Worm (Caenorhabditis elegans) whole organism, mixed stage, embryonic: Measurements from ENCODE around the gene K07H8.8.

Source experiments
- M03D4.4 ChIP-seq: sonication (generic microtip); optimal IDR thresholded peaks from 2 replicates; lab custom pipeline; 2017; ENCODE audit warnings: mild to moderate bottlenecking, missing genetic modification characterization, missing compliant biosample characterization
- blmp-1 ChIP-seq: fragments of 150-350 bp; optimal IDR thresholded peaks from 2 replicates; lab custom pipeline; 2014; ENCODE audit warnings: missing biosample characterization, missing genetic modification characterization
- ceh-43 ChIP-seq: fragments of 200-800 bp; sonication (Bioruptor generic); optimal IDR thresholded peaks from 2 replicates; lab custom pipeline; 2018; ENCODE audit warnings: mild to moderate bottlenecking, missing genetic modification characterization, moderate library complexity, missing compliant biosample characterization
- ces-1 ChIP-seq: fragments of 150-350 bp; optimal IDR thresholded peaks from 2 replicates; lab custom pipeline; 2014; ENCODE audit warnings: missing biosample characterization, missing genetic modification reagents, missing genetic modification characterization
- nhr-12 ChIP-seq: fragments of 150-350 bp; optimal IDR thresholded peaks from 2 replicates; lab custom pipeline; 2014; ENCODE audit warnings: missing biosample characterization, missing genetic modification characterization
- nhr-237 ChIP-seq: fragments of 150-350 bp; optimal IDR thresholded peaks from 2 replicates; lab custom pipeline; 2014; ENCODE audit warnings: missing biosample characterization, missing genetic modification characterization
- snpc-4 ChIP-seq: fragments of 150-350 bp; optimal IDR thresholded peaks from 2 replicates; lab custom pipeline; 2014; ENCODE audit warnings: missing biosample characterization, missing genetic modification characterization
- unc-120 ChIP-seq: sonication (generic microtip); optimal IDR thresholded peaks from 2 replicates; lab custom pipeline; 2017; ENCODE audit warnings: missing genetic modification characterization, missing compliant biosample characterization; ENCODE audit not compliant: poor library complexity, severe bottlenecking
- unc-39 ChIP-seq: fragments of 150-350 bp; optimal IDR thresholded peaks from 2 replicates; lab custom pipeline; 2014; ENCODE audit warnings: missing biosample characterization, missing genetic modification characterization
- unc-62 ChIP-seq: fragments of 150-350 bp; optimal IDR thresholded peaks from 2 replicates; lab custom pipeline; 2014; ENCODE audit warnings: missing biosample characterization, missing genetic modification reagents, missing genetic modification characterization

DNA sequence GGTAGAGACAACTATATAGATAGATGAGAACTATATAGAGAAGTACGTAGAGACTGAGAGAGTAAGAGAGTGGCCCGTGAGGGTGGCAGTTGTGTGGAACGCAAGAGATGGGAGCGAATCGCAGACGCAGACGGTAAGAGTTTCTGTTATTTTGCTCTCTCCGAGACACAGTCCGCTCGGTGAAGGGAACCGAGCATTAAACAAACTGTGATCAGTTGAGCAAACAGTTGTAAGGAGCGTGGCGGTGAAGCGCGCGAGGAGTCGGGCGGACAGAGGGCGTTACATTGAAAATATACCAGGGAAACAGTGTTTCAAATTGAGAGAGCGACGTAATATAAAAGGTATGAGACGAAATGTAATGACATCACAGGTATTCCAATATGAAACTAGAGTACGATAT, 38.7 kb downstream of the K07H8.8 start:
- no peak for TF ChIP-seq nhr-237 (tag; lab: Kevin White, UChicago)
- TF ChIP-seq unc-62, result peak; percentile 14
- TF ChIP-seq ceh-43 (GFP tag; lab: Kevin White, UChicago), result no peak
- TF ChIP-seq unc-120 (tag; lab: Kevin White, UChicago), result peak; percentile 65
- no peak for TF ChIP-seq nhr-12
- TF ChIP-seq snpc-4, result no peak
- TF ChIP-seq ces-1 (GFP tag; lab: Kevin White, UChicago), result no peak
- no peak for TF ChIP-seq unc-39 (tag; lab: Kevin White, UChicago)
- TF ChIP-seq blmp-1 (tag; lab: Kevin White, UChicago), result no peak
- no peak for TF ChIP-seq M03D4.4 (tag; lab: Kevin White, UChicago)
